Worm (Caenorhabditis elegans) whole organism, midembryonic: ENCODE results near the gene M117.6.
"Not testable (repeated sequence)": the region's sequence is repeated elsewhere in the genome, so short reads cannot be mapped to it uniquely, and the experiment has no call there.

Source experiments
- T22C8.4 ChIP-seq: fragments of 200-800 bp; sonication (Bioruptor generic); IDR thresholded peaks from 2 replicates; pipeline ENCODE4 v1.3.6; 2022; ENCODE audit warnings: missing genetic modification characterization, missing compliant biosample characterization
- cog-1 ChIP-seq: sonication (generic microtip); optimal IDR thresholded peaks from 2 replicates; lab custom pipeline; 2016; ENCODE audit warnings: missing genetic modification characterization, missing compliant biosample characterization
- flt-1 ChIP-seq: fragments of 200-800 bp; sonication (Bioruptor generic); IDR thresholded peaks from 2 replicates; pipeline ENCODE4 v1.3.6; 2022; ENCODE audit warnings: missing genetic modification characterization, missing compliant biosample characterization
- klf-2 ChIP-seq: fragments of 200-800 bp; sonication (Bioruptor generic); conservative IDR thresholded peaks from 2 replicates; pipeline ENCODE4 v1.3.6; 2022; ENCODE audit warnings: missing genetic modification reagents, missing genetic modification characterization, missing compliant biosample characterization
- med-1 ChIP-seq: sonication (generic microtip); optimal IDR thresholded peaks from 2 replicates; lab custom pipeline; 2017; ENCODE audit warnings: missing genetic modification characterization, mild to moderate bottlenecking, missing compliant biosample characterization, antibody characterized with exemption, missing genetic modification reagents; ENCODE audit not compliant: insufficient read depth
- ref-1 ChIP-seq: fragments of 200-800 bp; sonication (Bioruptor generic); conservative IDR thresholded peaks from 2 replicates; pipeline ENCODE4 v1.3.6; 2022; ENCODE audit warnings: missing genetic modification reagents, missing genetic modification characterization, missing compliant biosample characterization
- tab-1 ChIP-seq: fragments of 200-800 bp; sonication (Bioruptor generic); IDR thresholded peaks from 2 replicates; pipeline ENCODE4 v1.3.6; 2022; ENCODE audit warnings: missing genetic modification characterization, missing compliant biosample characterization
- ztf-23 ChIP-seq: fragments of 200-800 bp; sonication (Bioruptor generic); IDR thresholded peaks from 2 replicates; pipeline ENCODE4 v1.3.6; 2022; ENCODE audit warnings: missing genetic modification reagents, missing genetic modification characterization, missing compliant biosample characterization
- ztf-29 ChIP-seq: fragments of 200-800 bp; sonication (Bioruptor generic); IDR thresholded peaks from 2 replicates; pipeline ENCODE4 v1.3.6; 2022; ENCODE audit warnings: missing genetic modification reagents, missing genetic modification characterization, missing compliant biosample characterization

The M117.6 gene

DNA sequence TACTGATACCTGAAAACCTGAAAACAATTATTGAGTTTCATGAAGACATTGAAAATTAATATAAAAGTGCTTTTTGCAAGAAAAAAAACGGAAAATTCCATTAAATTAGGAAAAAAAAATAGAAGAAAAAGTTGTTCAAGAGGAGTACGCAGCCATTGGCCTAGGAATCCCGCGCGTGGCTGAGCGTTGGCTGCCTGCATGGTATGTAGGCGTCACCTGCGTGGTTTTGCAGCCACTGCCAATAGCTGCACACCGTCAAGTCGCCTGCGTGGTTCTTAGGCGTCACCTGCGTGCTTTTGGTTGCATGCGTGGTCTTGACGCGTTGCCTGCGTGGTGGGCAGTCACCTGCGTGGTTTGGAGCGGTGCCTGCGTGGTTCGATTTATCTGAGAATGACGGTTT lies at the start of gene M117.6:
M117.6 (minus strand) TSS at position 101 of the 400 bp plus-strand sequence.
- not testable (repeated sequence) for TF ChIP-seq cog-1 (tag; lab: Kevin White, UChicago); klf-2 (GFP tag; lab: Robert Waterston, UW); T22C8.4 (GFP tag; lab: Robert Waterston, UW)

- TF ChIP-seq klf-2 (GFP tag; lab: Robert Waterston, UW) (no peak), T22C8.4 (GFP tag; lab: Robert Waterston, UW) (no peak), tab-1 (GFP tag; lab: Robert Waterston, UW) (no peak), cog-1 (tag; lab: Kevin White, UChicago) (no peak), ztf-29 (GFP tag; lab: Robert Waterston, UW) (no peak), med-1 (GFP tag; lab: Kevin White, UChicago) (no peak), ztf-23 (no peak)
Observed at ce11 chrIV:11877674-11878073, 49.8 kb upstream of the M117.6 start, which contains the start of gene pph-2. Gene pph-2, minus strand, starts transcription at chrIV:11877774.

- TF ChIP-seq ref-1 (no peak), ztf-29 (GFP tag; lab: Robert Waterston, UW) (no peak), tab-1 (GFP tag; lab: Robert Waterston, UW) (0 out of 2 replicates have a peak, but pooled peaks have one; percentile 9), med-1 (GFP tag; lab: Kevin White, UChicago) (no peak)
Observed at ce11 chrIV:11871898-11872297, 44.0 kb upstream of the M117.6 start.

DNA sequence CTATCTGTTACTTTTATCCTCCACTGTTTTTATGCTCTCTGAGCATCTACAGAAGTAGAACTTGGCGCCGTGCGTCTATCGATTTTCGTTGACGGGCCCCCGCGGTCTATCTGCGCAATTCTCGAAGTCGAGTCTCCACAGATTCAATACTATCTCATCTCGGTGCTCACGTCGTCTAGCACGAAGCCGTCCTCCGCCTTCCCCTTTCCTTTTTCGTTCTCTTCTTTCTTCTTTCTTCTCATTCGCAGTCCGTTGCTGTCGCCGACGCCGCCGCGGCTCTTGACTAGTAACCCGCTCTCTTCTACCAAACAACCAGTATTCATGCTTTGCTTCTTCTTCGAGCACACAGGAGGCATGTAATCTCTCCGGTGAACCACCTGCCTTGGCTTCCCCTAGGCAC lies 43.2 kb upstream of the M117.6 start:
- TF ChIP-seq ztf-29 (GFP tag; lab: Robert Waterston, UW) = no peak
- TF ChIP-seq ztf-23 = 0 out of 2 replicates have a peak, but pooled peaks have one; percentile 15
- no peak for TF ChIP-seq klf-2 (GFP tag; lab: Robert Waterston, UW)

ce11 chrIV:11868452-11868851 lies 40.5 kb upstream of the M117.6 start:
- TF ChIP-seq T22C8.4 (GFP tag; lab: Robert Waterston, UW) (no peak), klf-2 (GFP tag; lab: Robert Waterston, UW) (no peak), ref-1 (no peak), ztf-23 (no peak), ztf-29 (GFP tag; lab: Robert Waterston, UW) (no peak), med-1 (GFP tag; lab: Kevin White, UChicago) (no peak), flt-1 (no peak), tab-1 (GFP tag; lab: Robert Waterston, UW) (no peak), cog-1 (tag; lab: Kevin White, UChicago) (no peak)

- TF ChIP-seq klf-2 (GFP tag; lab: Robert Waterston, UW) = no peak
- no peak for TF ChIP-seq cog-1 (tag; lab: Kevin White, UChicago)
- no peak for TF ChIP-seq flt-1
- TF ChIP-seq ztf-29 (GFP tag; lab: Robert Waterston, UW) = no peak
- TF ChIP-seq ref-1 = no peak
- TF ChIP-seq ztf-23 = no peak
- no peak for TF ChIP-seq tab-1 (GFP tag; lab: Robert Waterston, UW)
- TF ChIP-seq T22C8.4 (GFP tag; lab: Robert Waterston, UW) = no peak
- no peak for TF ChIP-seq med-1 (GFP tag; lab: Kevin White, UChicago)
Observed at ce11 chrIV:11867652-11868232, 39.8 kb upstream of the M117.6 start.

DNA sequence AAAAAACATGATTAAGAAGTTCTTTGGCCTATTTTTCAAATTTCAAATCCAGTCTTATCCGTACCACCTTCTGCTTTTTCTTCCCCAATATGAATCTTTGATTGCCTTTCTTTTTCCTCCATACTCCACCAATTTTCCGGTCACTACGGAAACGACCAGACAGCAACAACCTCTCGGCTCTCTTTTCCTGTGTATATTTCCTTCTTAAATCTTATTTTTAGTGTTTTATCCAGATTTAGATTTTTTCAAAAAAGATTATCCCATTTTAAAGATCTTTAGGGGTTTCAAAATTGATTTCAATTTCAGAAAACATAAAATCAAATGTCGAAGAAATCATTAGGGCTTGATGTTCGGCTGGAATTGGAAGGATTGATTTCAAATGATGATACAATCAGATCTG lies 36.3 kb upstream of the M117.6 start, which contains the start of gene trpa-1:
trpa-1 (plus strand) TSS at position 301 of the 400 bp plus-strand sequence.
- TF ChIP-seq flt-1 (no peak), ref-1 (no peak), ztf-29 (GFP tag; lab: Robert Waterston, UW) (no peak), T22C8.4 (GFP tag; lab: Robert Waterston, UW) (no peak), cog-1 (tag; lab: Kevin White, UChicago) (no peak), ztf-23 (no peak), med-1 (GFP tag; lab: Kevin White, UChicago) (no peak), tab-1 (GFP tag; lab: Robert Waterston, UW) (no peak), klf-2 (GFP tag; lab: Robert Waterston, UW) (no peak)

DNA sequence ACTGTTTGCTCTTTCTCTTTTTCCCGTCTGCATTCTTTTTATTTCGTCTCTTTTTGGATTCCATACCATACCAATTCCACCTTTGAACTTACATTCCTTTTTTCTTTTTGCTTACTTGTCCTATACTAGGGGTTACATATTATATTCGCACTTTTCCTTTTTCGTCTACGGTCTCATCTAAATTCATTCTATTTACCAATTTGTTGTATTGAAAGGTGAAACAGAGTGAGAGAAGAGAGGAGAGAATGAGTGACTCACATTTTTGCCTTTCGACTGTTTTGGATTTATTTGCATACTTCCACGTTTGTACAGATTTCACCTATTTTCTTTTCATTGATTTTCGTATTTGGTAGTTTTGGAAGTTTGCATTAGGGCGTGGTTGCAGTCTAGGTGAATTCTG lies 35.5 kb upstream of the M117.6 start:
- TF ChIP-seq ztf-23 = no peak
- TF ChIP-seq cog-1 (tag; lab: Kevin White, UChicago) = no peak
- no peak for TF ChIP-seq tab-1 (GFP tag; lab: Robert Waterston, UW)
- no peak for TF ChIP-seq ref-1
- no peak for TF ChIP-seq med-1 (GFP tag; lab: Kevin White, UChicago)
- no peak for TF ChIP-seq T22C8.4 (GFP tag; lab: Robert Waterston, UW)
- no peak for TF ChIP-seq flt-1
- no peak for TF ChIP-seq ztf-29 (GFP tag; lab: Robert Waterston, UW)
- TF ChIP-seq klf-2 (GFP tag; lab: Robert Waterston, UW) = no peak

- no peak for TF ChIP-seq T22C8.4 (GFP tag; lab: Robert Waterston, UW)
- TF ChIP-seq klf-2 (GFP tag; lab: Robert Waterston, UW) = no peak
- no peak for TF ChIP-seq ztf-23
Observed at ce11 chrIV:11859995-11860605, 32.2 kb upstream of the M117.6 start, which contains the start of gene mob-1. Gene mob-1, plus strand, starts transcription at chrIV:11860555.

ce11 chrIV:11858142-11858541 lies 30.2 kb upstream of the M117.6 start, which contains the start of gene let-92:
Gene let-92, plus strand, starts transcription at chrIV:11858442.
- no peak for TF ChIP-seq T22C8.4 (GFP tag; lab: Robert Waterston, UW)
- TF ChIP-seq ref-1 = no peak
- TF ChIP-seq tab-1 (GFP tag; lab: Robert Waterston, UW) = no peak
- no peak for TF ChIP-seq cog-1 (tag; lab: Kevin White, UChicago)
- no peak for TF ChIP-seq flt-1
- TF ChIP-seq ztf-29 (GFP tag; lab: Robert Waterston, UW) = no peak
- TF ChIP-seq med-1 (GFP tag; lab: Kevin White, UChicago) = no peak
- TF ChIP-seq klf-2 (GFP tag; lab: Robert Waterston, UW) = no peak
- TF ChIP-seq ztf-23 = no peak
